Worm (Caenorhabditis elegans) whole organism, L2 larva: ENCODE data around the gene C02C6.14.

Experiments
- R02D3.7 ChIP-seq: fragments of 150-350 bp; optimal IDR thresholded peaks from 2 replicates; lab custom pipeline; 2014; ENCODE audit warnings: missing biosample characterization, missing genetic modification characterization
- egl-27 ChIP-seq: sonication (generic microtip); optimal IDR thresholded peaks from 3 replicates; lab custom pipeline; 2017; ENCODE audit warnings: missing biosample characterization, missing genetic modification reagents, missing genetic modification characterization
- elt-3 ChIP-seq: sonication (generic microtip); optimal IDR thresholded peaks from 2 replicates; lab custom pipeline; 2017; ENCODE audit warnings: missing biosample characterization, missing genetic modification characterization
- lin-13 ChIP-seq: fragments of 150-350 bp; optimal IDR thresholded peaks from 2 replicates; lab custom pipeline; 2014; ENCODE audit warnings: missing biosample characterization, missing genetic modification reagents, missing genetic modification characterization
- nhr-237 ChIP-seq: fragments of 150-350 bp; optimal IDR thresholded peaks from 2 replicates; lab custom pipeline; 2014; ENCODE audit warnings: missing biosample characterization, missing genetic modification characterization
- nhr-77 ChIP-seq: fragments of 150-350 bp; optimal IDR thresholded peaks from 2 replicates; lab custom pipeline; 2014; ENCODE audit warnings: missing biosample characterization, missing genetic modification characterization
- sem-4 ChIP-seq: fragments of 150-350 bp; optimal IDR thresholded peaks from 2 replicates; lab custom pipeline; 2014; ENCODE audit warnings: missing biosample characterization, missing genetic modification reagents, missing genetic modification characterization
- snpc-4 ChIP-seq: fragments of 150-350 bp; optimal IDR thresholded peaks from 2 replicates; lab custom pipeline; 2014; ENCODE audit warnings: missing biosample characterization, missing genetic modification characterization
- unc-62 ChIP-seq: fragments of 150-350 bp; optimal IDR thresholded peaks from 2 replicates; lab custom pipeline; 2014; ENCODE audit warnings: missing biosample characterization, missing genetic modification reagents, missing genetic modification characterization

ce11 chrX:15491110-15491509 lies 46.4 kb upstream of the C02C6.14 start:
- TF ChIP-seq nhr-237 (no peak), unc-62 (GFP tag; lab: Kevin White, UChicago) (no peak), R02D3.7 (no peak), elt-3 (tag; lab: Kevin White, UChicago) (no peak), nhr-77 (no peak), snpc-4 (tag; lab: Kevin White, UChicago) (no peak), sem-4 (tag; lab: Kevin White, UChicago) (no peak), egl-27 (no peak), lin-13 (GFP tag; lab: Kevin White, UChicago) (no peak)
